Worm (Caenorhabditis elegans) whole organism, L2 larva: ENCODE results near the gene wago-5.
A peak's percentile ranks its signal among the peaks of the same experiment; 100 is the strongest.

ENCODE experiments used
- C34F6.9 ChIP-seq: fragments of 150-350 bp; optimal IDR thresholded peaks from 2 replicates; lab custom pipeline; 2014; ENCODE audit warnings: missing biosample characterization, missing genetic modification characterization
- F13H6.1 ChIP-seq: sonication (generic microtip); optimal IDR thresholded peaks from 2 replicates; lab custom pipeline; 2016; ENCODE audit warnings: missing genetic modification characterization, missing compliant biosample characterization
- Y55F3AM.14 ChIP-seq: fragments of 200-800 bp; sonication (Bioruptor generic); optimal IDR thresholded peaks from 2 replicates; lab custom pipeline; 2018; ENCODE audit warnings: mild to moderate bottlenecking, missing genetic modification characterization, missing compliant biosample characterization
- ama-1 ChIP-seq: fragments of 150-350 bp; optimal IDR thresholded peaks from 2 replicates; lab custom pipeline; 2018; ENCODE audit warnings: inconsistent platforms
- blmp-1 ChIP-seq: sonication (generic microtip); optimal IDR thresholded peaks from 2 replicates; lab custom pipeline; 2017; ENCODE audit warnings: missing genetic modification characterization, mild to moderate bottlenecking, missing compliant biosample characterization, antibody characterized with exemption, moderate library complexity; ENCODE audit not compliant: insufficient read depth
- ceh-16 ChIP-seq: fragments of 150-350 bp; optimal IDR thresholded peaks from 2 replicates; lab custom pipeline; 2014; ENCODE audit warnings: missing biosample characterization, missing genetic modification characterization
- crh-2 ChIP-seq: sonication (generic microtip); optimal IDR thresholded peaks from 2 replicates; lab custom pipeline; 2017; ENCODE audit warnings: missing biosample characterization, missing genetic modification characterization
- dmd-4 ChIP-seq: sonication (generic microtip); optimal IDR thresholded peaks from 2 replicates; lab custom pipeline; 2017; ENCODE audit warnings: missing biosample characterization, missing genetic modification characterization
- egl-27 ChIP-seq: sonication (generic microtip); optimal IDR thresholded peaks from 3 replicates; lab custom pipeline; 2017; ENCODE audit warnings: missing biosample characterization, missing genetic modification reagents, missing genetic modification characterization
- elt-1 ChIP-seq: fragments of 150-350 bp; optimal IDR thresholded peaks from 2 replicates; lab custom pipeline; 2014; ENCODE audit warnings: missing biosample characterization, missing genetic modification characterization
- elt-3 ChIP-seq: sonication (generic microtip); optimal IDR thresholded peaks from 2 replicates; lab custom pipeline; 2017; ENCODE audit warnings: missing biosample characterization, missing genetic modification characterization
- fos-1 ChIP-seq: fragments of 150-350 bp; optimal IDR thresholded peaks from 2 replicates; lab custom pipeline; 2014; ENCODE audit warnings: missing biosample characterization, missing genetic modification characterization
- gmeb-1 ChIP-seq: fragments of 150-350 bp; optimal IDR thresholded peaks from 2 replicates; lab custom pipeline; 2014; ENCODE audit warnings: missing biosample characterization, missing genetic modification characterization
- lin-11 ChIP-seq: fragments of 150-350 bp; sonication (generic microtip); optimal IDR thresholded peaks from 2 replicates; lab custom pipeline; 2014; ENCODE audit warnings: missing biosample characterization, missing genetic modification characterization, inconsistent platforms, mixed read lengths
- lin-39 ChIP-seq: fragments of 150-350 bp; optimal IDR thresholded peaks from 2 replicates; lab custom pipeline; 2014; ENCODE audit warnings: missing biosample characterization, missing genetic modification reagents, missing genetic modification characterization
- lsy-2 ChIP-seq, 2 experiments: fragments of 150-350 bp in 1 of 2; sonication (generic microtip) in 1 of 2; optimal IDR thresholded peaks; 2 replicates each; lab custom pipeline; 2014 to 2017; ENCODE audit warnings: missing biosample characterization in 2 of 2, missing genetic modification characterization in 2 of 2
- mab-5 ChIP-seq: fragments of 150-350 bp; optimal IDR thresholded peaks from 2 replicates; lab custom pipeline; 2014; ENCODE audit warnings: missing biosample characterization, missing genetic modification characterization
- mdl-1 ChIP-seq, 2 experiments: fragments of 150-350 bp in 1 of 2; sonication (generic microtip) in 1 of 2; optimal IDR thresholded peaks; 2 replicates each; lab custom pipeline; 2017; ENCODE audit warnings: missing biosample characterization in 2 of 2, missing genetic modification characterization in 2 of 2
- nhr-10 ChIP-seq: sonication (generic microtip); optimal IDR thresholded peaks from 2 replicates; lab custom pipeline; 2017; ENCODE audit warnings: missing biosample characterization, missing genetic modification characterization
- nhr-129 ChIP-seq: fragments of 150-350 bp; optimal IDR thresholded peaks from 2 replicates; lab custom pipeline; 2014; ENCODE audit warnings: missing biosample characterization, missing genetic modification characterization
- nhr-237 ChIP-seq: fragments of 150-350 bp; optimal IDR thresholded peaks from 2 replicates; lab custom pipeline; 2014; ENCODE audit warnings: missing biosample characterization, missing genetic modification characterization
- nhr-25 ChIP-seq: fragments of 150-350 bp; sonication (generic microtip); optimal IDR thresholded peaks from 3 replicates; lab custom pipeline; 2014; ENCODE audit warnings: missing biosample characterization, missing genetic modification characterization
- nhr-6 ChIP-seq: fragments of 150-350 bp; optimal IDR thresholded peaks from 2 replicates; lab custom pipeline; 2014; ENCODE audit warnings: missing biosample characterization, missing genetic modification characterization
- nhr-77 ChIP-seq: fragments of 150-350 bp; optimal IDR thresholded peaks from 2 replicates; lab custom pipeline; 2014; ENCODE audit warnings: missing biosample characterization, missing genetic modification characterization
- peb-1 ChIP-seq: fragments of 150-350 bp; optimal IDR thresholded peaks from 2 replicates; lab custom pipeline; 2014; ENCODE audit warnings: missing biosample characterization, missing genetic modification characterization
- skn-1 ChIP-seq: sonication (generic microtip); optimal IDR thresholded peaks from 2 replicates; lab custom pipeline; 2017; ENCODE audit warnings: missing biosample characterization, missing genetic modification characterization
- sma-3 ChIP-seq: sonication (generic microtip); optimal IDR thresholded peaks from 2 replicates; lab custom pipeline; 2016; ENCODE audit warnings: missing genetic modification reagents, missing genetic modification characterization, missing compliant biosample characterization
- sma-9 ChIP-seq, 2 experiments: fragments of 150-350 bp in 1 of 2; sonication (generic microtip) in 1 of 2; optimal IDR thresholded peaks; 2 replicates each; lab custom pipeline; 2014 to 2016; ENCODE audit warnings: missing genetic modification characterization in 2 of 2, mild to moderate bottlenecking in 1 of 2, missing biosample characterization in 1 of 2, missing compliant biosample characterization in 1 of 2, missing genetic modification reagents in 1 of 2, moderate library complexity in 1 of 2
- unc-39 ChIP-seq: fragments of 150-350 bp; optimal IDR thresholded peaks from 2 replicates; lab custom pipeline; 2014; ENCODE audit warnings: missing biosample characterization, missing genetic modification characterization
- zag-1 ChIP-seq: fragments of 150-350 bp; optimal IDR thresholded peaks from 2 replicates; lab custom pipeline; 2014; ENCODE audit warnings: missing biosample characterization, missing genetic modification characterization
- ztf-11 ChIP-seq: sonication (generic microtip); optimal IDR thresholded peaks from 2 replicates; lab custom pipeline; 2017; ENCODE audit warnings: missing biosample characterization, missing genetic modification characterization
- ztf-4 ChIP-seq: fragments of 150-350 bp; optimal IDR thresholded peaks from 2 replicates; lab custom pipeline; 2014; ENCODE audit warnings: missing biosample characterization, missing genetic modification characterization

The wago-5 gene

DNA sequence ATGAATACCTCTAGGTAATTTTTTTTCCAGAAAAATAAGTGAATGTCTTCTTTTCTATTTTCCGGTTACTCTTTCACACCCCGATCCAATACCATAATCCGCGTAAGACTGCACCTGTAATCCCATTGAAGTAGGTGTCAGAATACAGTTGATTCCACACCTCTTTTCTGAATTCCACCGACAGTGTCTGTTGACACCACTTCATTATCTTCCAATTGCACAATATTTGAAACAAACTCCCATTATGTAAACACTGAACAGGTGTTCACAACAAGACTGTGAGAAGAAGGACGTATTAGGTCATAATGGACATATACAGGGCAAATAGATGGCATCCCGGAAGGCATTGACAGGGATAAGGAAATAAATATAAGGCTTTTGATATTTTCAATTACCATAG, 37.9 kb downstream of the wago-5 start:
- TF ChIP-seq sma-9 (GFP tag; optimal IDR thresholded peaks at IDR 0.05; lab: Kevin White, UChicago) (no peak), sma-9 (tag; optimal IDR thresholded peaks at IDR 0.05; lab: Kevin White, UChicago) (no peak), dmd-4 (tag; lab: Kevin White, UChicago) (no peak), nhr-25 (tag; lab: Kevin White, UChicago) (no peak), ama-1 (lab: Kevin White, UChicago) (no peak), ztf-11 (tag; lab: Kevin White, UChicago) (no peak), Y55F3AM.14 (no peak), blmp-1 (tag; lab: Kevin White, UChicago) (no peak), nhr-6 (tag; lab: Kevin White, UChicago) (no peak), egl-27 (tag; lab: Kevin White, UChicago) (no peak), ceh-16 (no peak), F13H6.1 (tag; lab: Kevin White, UChicago) (no peak), sma-3 (no peak), elt-3 (tag; lab: Kevin White, UChicago) (no peak), lin-11 (no peak), elt-1 (tag; lab: Kevin White, UChicago) (no peak), lsy-2 (tag; optimal IDR thresholded peaks at IDR 0.05; lab: Kevin White, UChicago) (no peak), ztf-4 (no peak), mdl-1 (tag; optimal IDR thresholded peaks at IDR 0.05; lab: Kevin White, UChicago) (no peak)

DNA sequence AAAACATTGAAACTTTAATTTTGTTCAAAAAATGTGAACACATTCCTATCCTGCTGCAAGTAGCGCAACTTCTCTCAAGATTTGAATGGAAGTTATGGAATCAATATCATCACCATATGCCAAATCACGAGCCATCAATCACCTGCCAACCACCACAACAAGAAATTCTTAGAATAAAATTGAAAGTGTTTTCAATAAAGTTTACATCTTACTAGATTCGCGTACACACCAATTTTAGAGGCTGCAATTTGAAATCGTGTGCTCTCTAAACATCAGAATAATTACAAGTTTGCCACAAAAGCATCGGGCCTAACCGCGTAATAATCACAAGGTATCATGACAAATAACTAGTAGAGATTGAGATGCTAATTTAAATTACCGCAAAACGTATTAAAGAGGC, 40.4 kb downstream of the wago-5 start:
- TF ChIP-seq nhr-25 (tag; lab: Kevin White, UChicago): no peak
- TF ChIP-seq nhr-77 (tag; lab: Kevin White, UChicago): no peak
- TF ChIP-seq lin-11: no peak
- no peak for TF ChIP-seq mab-5 (tag; lab: Kevin White, UChicago)
- no peak for TF ChIP-seq elt-3 (tag; lab: Kevin White, UChicago)
- TF ChIP-seq ztf-11 (tag; lab: Kevin White, UChicago): no peak
- TF ChIP-seq skn-1 (tag; lab: Kevin White, UChicago): no peak
- no peak for TF ChIP-seq nhr-237 (tag; lab: Kevin White, UChicago)
- no peak for TF ChIP-seq F13H6.1 (tag; lab: Kevin White, UChicago)
- TF ChIP-seq zag-1: no peak
- no peak for TF ChIP-seq nhr-6 (tag; lab: Kevin White, UChicago)
- no peak for TF ChIP-seq egl-27 (tag; lab: Kevin White, UChicago)
- TF ChIP-seq nhr-10 (tag; lab: Kevin White, UChicago): no peak
- no peak for TF ChIP-seq blmp-1 (tag; lab: Kevin White, UChicago)
- TF ChIP-seq, all 48 proteins: peak for 0

DNA sequence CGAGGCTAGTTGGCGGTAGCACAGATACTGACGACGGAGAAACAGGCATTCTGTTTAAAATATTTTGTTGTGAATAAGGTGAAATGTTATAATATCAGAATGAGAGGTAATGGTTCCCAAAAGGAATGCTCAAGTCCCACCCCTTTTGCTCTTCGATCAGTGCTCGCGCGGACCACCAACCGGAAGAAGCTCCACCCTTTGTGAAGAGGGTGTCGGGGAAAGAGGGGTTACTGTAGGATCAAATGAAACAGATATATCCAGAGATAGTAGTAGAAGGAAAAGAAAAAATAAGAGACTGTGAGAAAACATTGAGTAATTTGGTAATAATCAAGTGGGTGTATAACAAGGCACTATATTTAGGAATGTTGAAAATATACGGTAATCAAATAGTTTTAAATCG, 41.2 kb downstream of the wago-5 start, which contains the start of the genes dmd-5 and F10C1.1:
dmd-5 (minus strand) TSS at position 101 of the 400 bp plus-strand sequence.
F10C1.1 (plus strand) TSS at position 110 of the 400 bp plus-strand sequence.
- no peak for TF ChIP-seq elt-3 (tag; lab: Kevin White, UChicago)
- TF ChIP-seq lin-39 (tag; lab: Kevin White, UChicago): no peak

DNA sequence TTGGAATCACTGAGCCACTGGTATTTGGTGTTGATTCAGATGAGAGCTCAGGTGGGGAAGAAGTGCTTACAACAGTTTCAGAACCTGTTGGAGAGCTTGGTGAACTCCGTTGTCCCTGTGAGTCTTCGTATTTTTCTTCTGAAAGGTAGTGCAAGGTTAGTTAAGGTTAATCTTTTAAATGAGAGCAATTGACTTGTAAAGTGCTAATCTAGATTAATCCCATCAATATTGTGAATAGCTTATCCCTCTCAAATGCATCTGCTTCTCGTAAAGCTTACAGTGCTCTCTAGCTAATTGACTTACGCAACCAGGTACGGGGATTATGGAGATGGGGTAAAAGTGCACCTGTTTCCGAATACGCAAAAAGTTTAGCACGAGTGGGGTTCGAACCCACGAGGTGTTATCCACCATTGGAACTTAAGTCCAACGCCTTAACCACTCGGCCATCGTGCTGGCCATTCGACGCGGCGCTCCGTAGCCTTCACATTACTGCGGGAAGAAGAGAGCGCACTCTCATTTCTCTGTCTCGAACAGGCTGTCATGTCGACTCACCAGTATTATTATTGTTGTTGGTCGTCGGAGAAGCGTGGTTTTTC, 42.6 kb downstream of the wago-5 start:
- TF ChIP-seq nhr-10 (tag; lab: Kevin White, UChicago): no peak
- TF ChIP-seq F13H6.1 (tag; lab: Kevin White, UChicago): peak; percentile 45
- TF ChIP-seq nhr-129 (tag; lab: Kevin White, UChicago): peak; percentile 79
- TF ChIP-seq fos-1 (tag; lab: Kevin White, UChicago): peak; percentile 35
- no peak for TF ChIP-seq lin-39 (tag; lab: Kevin White, UChicago)
- TF ChIP-seq lin-11: peak; percentile 32
- peak; percentile 22 for TF ChIP-seq gmeb-1 (tag; lab: Kevin White, UChicago)
- TF ChIP-seq C34F6.9: peak; percentile 37
- no peak for TF ChIP-seq nhr-6 (tag; lab: Kevin White, UChicago)
- peak; percentile 1 for TF ChIP-seq crh-2 (tag; lab: Kevin White, UChicago)
- peak; percentile 53 for TF ChIP-seq sma-9 (GFP tag; optimal IDR thresholded peaks at IDR 0.05; lab: Kevin White, UChicago)
- TF ChIP-seq sma-9 (tag; optimal IDR thresholded peaks at IDR 0.05; lab: Kevin White, UChicago): no peak

DNA sequence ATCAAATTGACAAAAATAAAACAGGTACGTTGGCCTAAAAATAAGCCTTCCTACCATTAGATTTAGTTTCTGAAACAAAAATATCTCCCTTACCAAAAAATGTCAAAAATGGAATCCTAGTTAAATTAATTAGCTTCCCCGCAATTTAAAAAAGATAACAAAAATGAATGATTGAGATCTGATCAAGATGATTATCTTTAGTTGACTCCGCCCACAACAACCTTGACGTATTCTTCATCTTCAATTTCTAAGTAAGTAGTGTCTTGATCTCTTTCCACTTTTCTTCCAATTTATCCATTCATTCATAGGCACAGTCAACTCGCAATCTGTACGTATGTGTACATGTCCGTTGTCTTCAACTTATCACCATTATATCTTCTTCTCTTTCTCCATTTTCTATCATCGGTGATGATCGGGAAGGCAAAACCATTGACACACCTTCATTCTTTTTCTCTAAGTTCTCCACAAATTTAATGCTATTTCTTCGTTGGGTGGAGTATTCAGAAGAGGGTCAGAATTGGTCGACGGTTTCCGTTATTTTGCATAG, 46.9 kb downstream of the wago-5 start:
- no peak for TF ChIP-seq mdl-1 (tag; optimal IDR thresholded peaks at IDR 0.05; lab: Kevin White, UChicago)
- no peak for TF ChIP-seq nhr-237 (tag; lab: Kevin White, UChicago)
- TF ChIP-seq unc-39 (tag; lab: Kevin White, UChicago): no peak
- peak; percentile 43 for TF ChIP-seq sma-9 (GFP tag; optimal IDR thresholded peaks at IDR 0.05; lab: Kevin White, UChicago)
- no peak for TF ChIP-seq sma-9 (tag; optimal IDR thresholded peaks at IDR 0.05; lab: Kevin White, UChicago)
- TF ChIP-seq elt-3 (tag; lab: Kevin White, UChicago): no peak
- no peak for TF ChIP-seq lin-11
- TF ChIP-seq ceh-16: peak; percentile 19
- TF ChIP-seq ztf-11 (tag; lab: Kevin White, UChicago): no peak
- no peak for TF ChIP-seq mab-5 (tag; lab: Kevin White, UChicago)
- TF ChIP-seq elt-1 (tag; lab: Kevin White, UChicago): peak; percentile 8
- peak; percentile 0 for TF ChIP-seq nhr-25 (tag; lab: Kevin White, UChicago)
- no peak for TF ChIP-seq peb-1 (tag; lab: Kevin White, UChicago)
